Fruit fly (Drosophila melanogaster) Kc167 (cell line): ENCODE data around the gene CG31406.
"Not testable (repeated sequence)": the region's sequence is repeated elsewhere in the genome, so short reads cannot be mapped to it uniquely, and the experiment has no call there.

ENCODE experiments used
- Myc ChIP-seq: fragments of >200 bp; optimal IDR thresholded peaks from 2 replicates; lab custom pipeline; 2017; ENCODE audit warnings: missing external identifiers
- Sin3A ChIP-seq: fragments of >200 bp; optimal IDR thresholded peaks from 2 replicates; lab custom pipeline; 2018; ENCODE audit warnings: missing external identifiers
- h ChIP-seq: fragments of >200 bp; optimal IDR thresholded peaks from 3 replicates; lab custom pipeline; 2018; ENCODE audit warnings: missing external identifiers
- insv ChIP-seq: fragments of >200 bp; optimal IDR thresholded peaks from 3 replicates; lab custom pipeline; 2018; ENCODE audit warnings: missing external identifiers
- psq ChIP-seq: fragments of >200 bp; optimal IDR thresholded peaks from 2 replicates; lab custom pipeline; 2017; ENCODE audit warnings: missing external identifiers
- ttk ChIP-seq: sonication (Bioruptor generic); optimal IDR thresholded peaks from 2 replicates; lab custom pipeline; 2017; ENCODE audit warnings: missing external identifiers

CG31406 gene

dm6 chr3R:10348461-10348860 lies at the start of gene CG31406:
Gene CG31406 (plus strand): TSS chr3R:10348761.
- TF ChIP-seq insv; ttk (lab: Kevin White, UChicago); Myc: not testable (repeated sequence)

dm6 chr3R:10311076-10311744 lies 37.4 kb upstream of the CG31406 start, which contains the start of gene CG6293:
Gene CG6293 (minus strand): TSS chr3R:10311613.
- TF ChIP-seq h (lab: Kevin White, UChicago), result no peak
- TF ChIP-seq psq, result no peak
- TF ChIP-seq ttk (lab: Kevin White, UChicago), result no peak
- TF ChIP-seq insv, result no peak
- no peak for TF ChIP-seq Myc
- no peak for TF ChIP-seq Sin3A (lab: Kevin White, UChicago)

dm6 chr3R:10311745-10312088 lies 36.8 kb upstream of the CG31406 start:
- TF ChIP-seq h (lab: Kevin White, UChicago), result no peak

- TF ChIP-seq psq (peak; percentile 84), h (lab: Kevin White, UChicago) (no peak)
Measured at dm6 chr3R:10330734-10331642, 17.6 kb upstream of the CG31406 start, which contains the start of the genes Bruce and CG12818. Gene Bruce (minus strand): TSS chr3R:10331353. Gene CG12818 (plus strand): TSS chr3R:10331581.

dm6 chr3R:10332823-10333263 lies 15.7 kb upstream of the CG31406 start, which contains the start of gene sle:
Gene sle (plus strand): TSS chr3R:10333115.
- TF ChIP-seq Myc (no peak), ttk (lab: Kevin White, UChicago) (no peak), insv (no peak), psq (no peak), h (lab: Kevin White, UChicago) (no peak), Sin3A (lab: Kevin White, UChicago) (no peak)

dm6 chr3R:10338042-10338441 lies 10.5 kb upstream of the CG31406 start, which contains the start of gene CG12592:
Gene CG12592 (plus strand): TSS chr3R:10338342.
- not testable (repeated sequence) for TF ChIP-seq insv; h (lab: Kevin White, UChicago); psq

- TF ChIP-seq psq; ttk (lab: Kevin White, UChicago); insv: not testable (repeated sequence)
Measured at dm6 chr3R:10340649-10341048, 7.9 kb upstream of the CG31406 start, which contains the start of gene CG18545. Gene CG18545 (plus strand): TSS chr3R:10340949.

- TF ChIP-seq Sin3A (lab: Kevin White, UChicago) (no peak), psq (no peak), ttk (lab: Kevin White, UChicago) (no peak), insv (no peak), Myc (no peak), h (lab: Kevin White, UChicago) (no peak)
Measured at dm6 chr3R:10349987-10350386, 1.4 kb downstream of the CG31406 start, which contains the start of gene jumu. Gene jumu (plus strand): TSS chr3R:10350182.

dm6 chr3R:10350741-10351629 lies 2.4 kb downstream of the CG31406 start:
- no peak for TF ChIP-seq Myc
- TF ChIP-seq insv, result no peak
- TF ChIP-seq psq, result no peak
- no peak for TF ChIP-seq Sin3A (lab: Kevin White, UChicago)
- no peak for TF ChIP-seq h (lab: Kevin White, UChicago)
- TF ChIP-seq ttk (lab: Kevin White, UChicago), result no peak

dm6 chr3R:10351960-10352458 lies 3.4 kb downstream of the CG31406 start:
- no peak for TF ChIP-seq Myc
- TF ChIP-seq psq, result no peak
- TF ChIP-seq h (lab: Kevin White, UChicago), result no peak
- TF ChIP-seq ttk (lab: Kevin White, UChicago), result no peak
- TF ChIP-seq Sin3A (lab: Kevin White, UChicago), result no peak
- TF ChIP-seq insv, result no peak

dm6 chr3R:10352844-10353243 lies 4.3 kb downstream of the CG31406 start:
- TF ChIP-seq insv (no peak), Myc (no peak), Sin3A (lab: Kevin White, UChicago) (no peak), psq (no peak), h (lab: Kevin White, UChicago) (no peak), ttk (lab: Kevin White, UChicago) (no peak)
